Worm (Caenorhabditis elegans): ENCODE results near the gene clec-208.

DNA sequence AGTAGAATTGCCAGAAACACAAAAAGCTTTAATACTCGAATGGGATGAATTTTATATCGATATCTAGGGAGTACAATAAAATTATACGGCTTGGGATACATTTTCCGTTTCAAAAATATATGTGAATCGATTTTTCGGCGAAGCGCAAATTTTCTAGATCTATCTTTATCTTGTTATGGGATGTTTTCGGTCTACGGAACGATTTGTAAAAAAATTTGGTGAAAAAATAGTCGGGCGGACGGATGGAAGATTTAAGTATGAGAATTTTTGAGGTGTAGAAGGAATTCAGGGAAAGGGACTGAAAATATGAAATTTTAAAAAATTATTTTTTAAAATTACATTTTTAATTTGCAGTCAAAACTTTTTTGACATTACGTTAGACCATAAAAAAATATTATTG, 8.2 kb downstream of the clec-208 start, which contains the start of gene F22F7.4:
- no peak for TF ChIP-seq nhr-237 (tag; optimal IDR thresholded peaks at IDR 0.05)
- TF ChIP-seq nhr-76 (tag; optimal IDR thresholded peaks at IDR 0.05) = no peak
- TF ChIP-seq nhr-12 (tag; optimal IDR thresholded peaks at IDR 0.05) = no peak
- no peak for TF ChIP-seq nhr-28 (tag; optimal IDR thresholded peaks at IDR 0.05)
- no peak for TF ChIP-seq ztf-11 (tag; optimal IDR thresholded peaks at IDR 0.05)
- TF ChIP-seq bed-3 (GFP tag; optimal IDR thresholded peaks at IDR 0.05) = no peak
- TF ChIP-seq M03D4.4 (tag; optimal IDR thresholded peaks at IDR 0.05) = no peak
- TF ChIP-seq pha-4 (tag; optimal IDR thresholded peaks at IDR 0.05) = no peak
- no peak for TF ChIP-seq lin-13 (tag; optimal IDR thresholded peaks at IDR 0.05)
- no peak for TF ChIP-seq unc-62 (GFP tag; optimal IDR thresholded peaks at IDR 0.05)
